Fruit fly (Drosophila melanogaster) whole organism, adult: Measurements from ENCODE around the gene edin.

Experiments used
- CG11617 ChIP-seq: fragments of 200-800 bp; sonication (Bioruptor generic); optimal IDR thresholded peaks from 2 replicates; lab custom pipeline; 2017; ENCODE audit warnings: mild to moderate bottlenecking, missing biosample characterization, missing genetic modification reagents, missing genetic modification characterization
- CG12768 ChIP-seq: fragments of 200-800 bp; sonication (Bioruptor generic); optimal IDR thresholded peaks from 2 replicates; lab custom pipeline; 2017; ENCODE audit warnings: missing biosample characterization, missing genetic modification characterization, mild to moderate bottlenecking, moderate library complexity, missing genetic modification reagents
- CG14711 ChIP-seq: fragments of 200-800 bp; sonication (Bioruptor generic); optimal IDR thresholded peaks from 2 replicates; lab custom pipeline; 2018; ENCODE audit warnings: missing biosample characterization, mild to moderate bottlenecking, missing genetic modification characterization, moderate library complexity
- CG1620 ChIP-seq: fragments of 200-800 bp; sonication (Bioruptor generic); optimal IDR thresholded peaks from 2 replicates; lab custom pipeline; 2016; ENCODE audit warnings: missing biosample characterization, missing genetic modification characterization
- CG33017 ChIP-seq: fragments of 200-800 bp; sonication (Bioruptor generic); optimal IDR thresholded peaks from 2 replicates; lab custom pipeline; 2018; ENCODE audit warnings: missing biosample characterization, mild to moderate bottlenecking, missing genetic modification characterization, moderate library complexity
- CG5204 ChIP-seq: fragments of 200-800 bp; sonication (Bioruptor generic); optimal IDR thresholded peaks from 2 replicates; lab custom pipeline; 2016; ENCODE audit warnings: missing biosample characterization, missing genetic modification characterization
- CG7045 ChIP-seq: fragments of 200-800 bp; sonication (Bioruptor generic); optimal IDR thresholded peaks from 2 replicates; lab custom pipeline; 2017; ENCODE audit warnings: missing biosample characterization, mild to moderate bottlenecking, missing genetic modification characterization
- CG7101 ChIP-seq: fragments of 200-800 bp; sonication (Bioruptor generic); optimal IDR thresholded peaks from 2 replicates; lab custom pipeline; 2018; ENCODE audit warnings: missing biosample characterization, mild to moderate bottlenecking, missing genetic modification characterization, moderate library complexity
- Clk ChIP-seq: fragments of 200-800 bp; sonication (Bioruptor generic); optimal IDR thresholded peaks from 2 replicates; lab custom pipeline; 2017; ENCODE audit warnings: missing biosample characterization, missing genetic modification characterization
- Crg-1 ChIP-seq: fragments of 200-800 bp; sonication (Bioruptor generic); optimal IDR thresholded peaks from 2 replicates; lab custom pipeline; 2016; ENCODE audit warnings: missing biosample characterization, missing genetic modification characterization
- Hr96 ChIP-seq: fragments of 200-800 bp; sonication (Bioruptor generic); optimal IDR thresholded peaks from 2 replicates; lab custom pipeline; 2016; ENCODE audit warnings: missing biosample characterization, missing genetic modification characterization
- Mnt ChIP-seq: fragments of 200-800 bp; sonication (Bioruptor generic); optimal IDR thresholded peaks from 2 replicates; lab custom pipeline; 2016; ENCODE audit warnings: missing biosample characterization, mild to moderate bottlenecking, missing genetic modification characterization
- bab1 ChIP-seq: fragments of 200-800 bp; sonication (Bioruptor generic); optimal IDR thresholded peaks from 3 replicates; lab custom pipeline; 2019; ENCODE audit warnings: missing biosample characterization, mild to moderate bottlenecking, missing genetic modification characterization, moderate library complexity
- cic ChIP-seq: fragments of 200-800 bp; sonication (Bioruptor generic); optimal IDR thresholded peaks from 2 replicates; lab custom pipeline; 2017; ENCODE audit warnings: missing biosample characterization, mild to moderate bottlenecking, missing genetic modification characterization, moderate library complexity
- cnc ChIP-seq, 2 experiments: fragments of >200 bp; optimal IDR thresholded peaks; 2 replicates each; lab custom pipeline; 2017
- kay ChIP-seq: fragments of 200-800 bp; sonication (Bioruptor generic); peaks from one replicate; lab custom pipeline; 2016; ENCODE audit warnings: missing biosample characterization, missing genetic modification characterization, borderline replicate concordance
- ovo ChIP-seq: fragments of 200-800 bp; sonication (Bioruptor generic); optimal IDR thresholded peaks from 2 replicates; lab custom pipeline; 2016; ENCODE audit warnings: missing biosample characterization, missing genetic modification characterization
- pad ChIP-seq: fragments of 200-800 bp; sonication (Bioruptor generic); optimal IDR thresholded peaks from 3 replicates; lab custom pipeline; 2017; ENCODE audit warnings: missing biosample characterization, missing genetic modification characterization, mild to moderate bottlenecking, moderate library complexity, missing genetic modification reagents
- tj ChIP-seq: fragments of 200-800 bp; sonication (Bioruptor generic); optimal IDR thresholded peaks from 3 replicates; lab custom pipeline; 2017; ENCODE audit warnings: missing biosample characterization, mild to moderate bottlenecking, missing genetic modification characterization, moderate library complexity
- toe ChIP-seq: fragments of 200-800 bp; sonication (Bioruptor generic); optimal IDR thresholded peaks from 2 replicates; lab custom pipeline; 2016; ENCODE audit warnings: missing biosample characterization, missing genetic modification characterization

Gene edin

DNA sequence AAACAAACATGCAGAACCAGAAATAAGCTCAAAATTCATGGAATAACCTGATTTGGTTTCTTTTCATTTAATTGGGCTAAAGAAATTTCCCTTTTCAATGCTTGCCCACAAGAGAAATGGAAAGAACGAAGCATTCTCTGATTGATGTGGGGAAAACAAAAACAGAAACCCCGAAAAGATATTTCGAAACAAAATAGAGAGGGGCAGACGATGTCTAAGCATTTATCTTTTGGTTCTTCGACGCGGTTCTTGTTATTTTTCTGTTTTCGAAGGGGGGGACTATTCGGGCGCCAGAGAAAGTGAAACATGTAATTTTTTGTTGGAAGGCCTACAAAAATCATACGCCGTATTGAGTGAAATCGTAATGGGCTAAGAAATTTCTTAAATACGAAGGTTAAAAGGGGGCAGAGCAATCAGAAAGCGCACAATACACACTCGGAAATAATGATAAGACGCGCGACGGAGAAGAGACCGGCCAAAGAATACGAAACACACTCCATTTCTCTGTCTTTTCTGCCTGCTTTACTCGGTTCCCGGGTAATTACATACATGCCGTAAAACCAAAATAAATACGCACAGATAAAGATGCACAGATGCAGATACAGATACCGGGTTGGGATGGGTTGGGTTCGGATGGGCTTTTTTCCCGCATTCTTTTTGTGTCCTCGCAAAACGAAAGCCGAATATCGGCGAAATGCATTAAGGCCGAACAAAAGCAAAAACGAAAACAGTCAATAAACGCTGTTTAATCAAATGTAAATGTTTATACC, 5.9 kb upstream of the edin start:
- TF ChIP-seq CG7101 (tag; lab: Kevin White, UChicago) (no peak), CG5204 (GFP tag; lab: Kevin White, UChicago) (no peak), CG14711 (tag; lab: Kevin White, UChicago) (no peak), pad (GFP tag; lab: Kevin White, UChicago) (no peak), tj (GFP tag; lab: Kevin White, UChicago) (no peak), Clk (GFP tag; lab: Kevin White, UChicago) (no peak), cnc (optimal IDR thresholded peaks at IDR 0.05; lab: Kevin White, UChicago) (no peak), cic (no peak), Hr96 (no peak)

DNA sequence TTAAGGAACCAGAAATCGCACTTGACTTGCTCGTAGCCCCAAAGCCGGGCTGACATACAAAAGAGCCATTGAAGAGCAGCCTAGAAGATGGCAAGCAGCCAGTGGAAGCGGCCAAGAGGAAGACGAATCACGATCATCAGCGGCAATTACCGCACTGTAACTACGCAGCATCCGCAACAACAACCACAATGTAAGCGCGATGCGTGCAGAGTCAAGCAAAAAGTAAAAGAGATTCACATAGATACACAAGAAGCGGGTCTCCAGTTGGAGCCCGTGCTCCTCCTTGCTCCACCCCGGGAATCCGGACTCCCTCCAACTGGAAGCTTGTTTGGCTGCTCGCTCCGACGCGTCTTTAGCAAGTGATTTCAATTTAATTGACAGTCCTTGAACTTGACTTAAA, 3.0 kb upstream of the edin start:
- no peak for TF ChIP-seq tj (GFP tag; lab: Kevin White, UChicago)
- TF ChIP-seq CG5204 (GFP tag; lab: Kevin White, UChicago) = no peak
- no peak for TF ChIP-seq Crg-1 (GFP tag; lab: Kevin White, UChicago)
- TF ChIP-seq kay (GFP tag; lab: Kevin White, UChicago) = no peak
- no peak for TF ChIP-seq Hr96
- TF ChIP-seq CG1620 (GFP tag; lab: Kevin White, UChicago) = no peak
- TF ChIP-seq CG12768 = no peak
- no peak for TF ChIP-seq ovo (GFP tag; lab: Kevin White, UChicago)
- no peak for TF ChIP-seq CG14711 (tag; lab: Kevin White, UChicago)
- TF ChIP-seq CG11617 (GFP tag; lab: Kevin White, UChicago) = no peak
- TF ChIP-seq cnc (optimal IDR thresholded peaks at IDR 0.05; lab: Kevin White, UChicago) = no peak
- no peak for TF ChIP-seq CG7045 (GFP tag; lab: Kevin White, UChicago)
- TF ChIP-seq Clk (GFP tag; lab: Kevin White, UChicago) = no peak
- no peak for TF ChIP-seq toe (GFP tag; lab: Kevin White, UChicago)
- TF ChIP-seq pad (GFP tag; lab: Kevin White, UChicago) = no peak

DNA sequence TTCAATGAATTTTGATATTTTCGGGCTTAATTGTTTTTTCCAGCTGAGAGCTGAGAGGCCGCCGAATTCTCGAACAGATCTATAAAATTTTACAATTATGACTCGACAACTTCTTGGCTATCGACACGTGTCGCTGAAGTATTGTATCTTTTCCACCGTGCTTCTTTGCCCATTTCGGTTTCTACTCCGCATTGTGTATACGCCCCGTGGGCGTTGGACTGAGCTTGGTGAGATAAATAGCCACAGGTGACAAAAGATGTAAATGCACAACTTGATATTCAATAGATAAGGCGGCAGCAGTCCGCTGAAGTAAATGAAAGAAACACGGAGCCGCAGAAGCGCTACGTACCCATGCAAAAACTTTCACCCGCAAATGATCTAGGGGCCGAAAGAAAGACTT, 1.4 kb upstream of the edin start:
- TF ChIP-seq CG7045 (GFP tag; lab: Kevin White, UChicago) = no peak
- no peak for TF ChIP-seq CG12768
- no peak for TF ChIP-seq CG1620 (GFP tag; lab: Kevin White, UChicago)
- TF ChIP-seq cic = no peak

DNA sequence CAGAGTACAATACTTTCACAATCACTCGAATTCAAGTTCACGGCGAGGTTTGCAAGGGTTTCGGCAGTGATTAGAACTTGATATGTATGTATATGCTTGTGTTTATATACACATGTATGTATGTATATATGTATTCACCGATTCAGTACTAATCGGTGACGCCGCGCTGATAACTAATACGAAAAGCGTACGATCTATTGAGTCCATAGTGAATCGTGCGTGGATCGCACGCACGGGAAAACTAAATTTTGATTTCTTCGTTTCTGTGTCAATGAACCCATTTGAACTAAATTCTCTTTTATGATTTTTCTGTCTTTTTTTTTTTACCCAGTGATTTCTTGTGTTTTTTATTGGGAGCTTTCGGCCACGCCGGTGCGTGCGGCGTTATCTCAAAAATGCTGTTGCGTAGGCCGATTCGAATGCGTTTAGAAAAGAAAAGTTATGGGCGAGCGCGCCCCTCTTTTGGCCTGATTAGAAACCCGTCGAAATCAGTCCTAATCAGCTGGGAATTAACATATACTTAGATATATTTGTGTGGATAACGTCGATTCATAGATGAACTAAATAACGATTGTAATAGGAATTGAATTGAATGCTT, 774 bp upstream of the edin start:
- TF ChIP-seq ovo (GFP tag; lab: Kevin White, UChicago) (no peak), CG11617 (GFP tag; lab: Kevin White, UChicago) (no peak), Mnt (GFP tag; lab: Kevin White, UChicago) (no peak), Crg-1 (GFP tag; lab: Kevin White, UChicago) (no peak), cnc (optimal IDR thresholded peaks at IDR 0.05; lab: Kevin White, UChicago) (no peak), CG7101 (tag; lab: Kevin White, UChicago) (no peak)

DNA sequence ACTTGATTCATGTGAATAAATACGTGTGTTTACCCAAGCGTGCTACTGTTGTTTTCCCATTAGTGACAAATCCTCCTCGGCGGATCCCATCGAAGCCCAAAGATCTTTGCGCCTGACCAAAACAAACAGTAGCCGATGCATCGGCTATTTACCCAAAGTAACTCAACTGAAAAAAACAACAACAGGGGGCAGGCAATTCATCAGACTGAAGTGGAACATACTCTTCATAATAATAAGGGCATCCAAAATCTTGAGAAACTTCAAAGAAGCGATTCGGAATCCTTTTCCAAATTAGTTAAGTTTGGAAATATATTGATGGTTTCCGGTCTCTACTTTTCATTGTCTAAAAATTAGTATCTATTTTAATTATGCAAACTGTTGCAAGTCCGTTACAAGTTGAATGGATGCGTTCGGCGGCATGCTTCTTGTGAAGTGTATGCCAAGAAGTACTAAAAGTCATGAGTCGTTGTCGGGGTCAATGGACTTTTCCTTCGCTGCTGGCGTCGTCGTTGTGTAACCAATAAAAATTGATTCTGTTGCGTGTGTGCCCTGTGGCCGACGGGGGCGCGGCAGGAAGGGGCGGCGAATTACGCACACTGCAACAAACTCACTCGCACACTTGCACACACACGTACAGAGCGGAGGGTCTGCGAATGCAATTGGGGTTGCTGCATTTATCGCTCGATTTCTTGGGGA, 734 bp downstream of the edin start:
- TF ChIP-seq bab1 (GFP tag; lab: Kevin White, UChicago) (no peak), CG14711 (tag; lab: Kevin White, UChicago) (no peak), kay (GFP tag; lab: Kevin White, UChicago) (no peak), pad (GFP tag; lab: Kevin White, UChicago) (no peak), cic (no peak), CG1620 (GFP tag; lab: Kevin White, UChicago) (no peak), CG33017 (tag; lab: Kevin White, UChicago) (no peak), CG7101 (tag; lab: Kevin White, UChicago) (no peak), CG5204 (GFP tag; lab: Kevin White, UChicago) (no peak), Mnt (GFP tag; lab: Kevin White, UChicago) (no peak)

DNA sequence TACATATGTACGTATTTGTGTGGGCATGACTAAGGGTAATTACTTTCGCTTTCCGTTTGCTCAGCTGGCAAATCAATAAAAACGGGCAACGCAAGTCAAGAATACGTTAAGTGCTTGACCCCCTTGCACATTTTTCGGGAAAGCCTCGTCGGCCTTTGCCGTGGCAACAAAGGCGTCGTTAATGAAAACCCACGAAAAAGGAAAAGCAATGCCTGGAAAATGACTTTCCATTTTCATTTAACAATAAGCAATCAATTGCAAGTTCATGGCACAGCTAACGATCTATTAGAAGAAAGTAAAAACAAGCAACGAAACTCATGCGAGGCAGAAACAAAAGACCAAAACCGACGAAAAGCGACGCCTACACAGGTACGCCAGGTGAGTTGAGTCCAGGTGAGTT, 1.3 kb downstream of the edin start:
- TF ChIP-seq tj (GFP tag; lab: Kevin White, UChicago) (no peak), Clk (GFP tag; lab: Kevin White, UChicago) (no peak), ovo (GFP tag; lab: Kevin White, UChicago) (no peak), pad (GFP tag; lab: Kevin White, UChicago) (no peak), kay (GFP tag; lab: Kevin White, UChicago) (no peak), CG11617 (GFP tag; lab: Kevin White, UChicago) (no peak), cnc (optimal IDR thresholded peaks at IDR 0.05; lab: Kevin White, UChicago) (no peak), CG1620 (GFP tag; lab: Kevin White, UChicago) (no peak), CG7101 (tag; lab: Kevin White, UChicago) (no peak), toe (GFP tag; lab: Kevin White, UChicago) (no peak), Hr96 (no peak), bab1 (GFP tag; lab: Kevin White, UChicago) (no peak), Mnt (GFP tag; lab: Kevin White, UChicago) (no peak), CG14711 (tag; lab: Kevin White, UChicago) (no peak), Crg-1 (GFP tag; lab: Kevin White, UChicago) (no peak), CG33017 (tag; lab: Kevin White, UChicago) (no peak), cic (no peak), CG5204 (GFP tag; lab: Kevin White, UChicago) (no peak), CG12768 (no peak), CG7045 (GFP tag; lab: Kevin White, UChicago) (no peak)
